Fruit fly (Drosophila melanogaster): ENCODE results near the gene Gbeta13F.

Gbeta13F gene

dm6 chrX:15841346-15841745, 18.6 kb upstream of the Gbeta13F start (continued):
- TF ChIP-seq row (GFP tag; IDR thresholded peaks at IDR 0.05): no peak
- peak; percentile 24; the same call in 1 of the 2 replicates for TF ChIP-seq CG42726 (GFP tag; IDR thresholded peaks at IDR 0.05; ENCODE audit: partially characterized antibody)
- no peak for TF ChIP-seq CG14441 (GFP tag; IDR thresholded peaks at IDR 0.05)
- no peak for TF ChIP-seq yki (optimal IDR thresholded peaks at IDR 0.05)
- no peak for TF ChIP-seq shn (GFP tag; optimal IDR thresholded peaks at IDR 0.05)
- no peak for TF ChIP-seq tio (GFP tag; optimal IDR thresholded peaks at IDR 0.05)
- TF ChIP-seq Dek (tag; optimal IDR thresholded peaks at IDR 0.05): no peak
- peak; percentile 26 for TF ChIP-seq Sry-δ (GFP tag; optimal IDR thresholded peaks at IDR 0.05)
- no peak for TF ChIP-seq CoRest (tag; optimal IDR thresholded peaks at IDR 0.05)
- TF ChIP-seq klu (GFP tag; IDR thresholded peaks at IDR 0.05): no peak
- TF ChIP-seq CG13287 (GFP tag; IDR thresholded peaks at IDR 0.05; ENCODE audit: partially characterized antibody): peak; percentile 81
- TF ChIP-seq CG2712 (tag; optimal IDR thresholded peaks at IDR 0.05): no peak
- TF ChIP-seq CG16813 (GFP tag; IDR thresholded peaks at IDR 0.05; ENCODE audit: partially characterized antibody): peak; percentile 95
- peak; percentile 98 for TF ChIP-seq tna (GFP tag; IDR thresholded peaks at IDR 0.05; ENCODE audit: partially characterized antibody)
- TF ChIP-seq CG6689 (GFP tag; IDR thresholded peaks at IDR 0.05): no peak
- TF ChIP-seq usp (GFP tag; optimal IDR thresholded peaks at IDR 0.05): no peak
- peak; percentile 88 for TF ChIP-seq hb (GFP tag; IDR thresholded peaks at IDR 0.05; ENCODE audit: partially characterized antibody)
- TF ChIP-seq CG2129 (GFP tag; IDR thresholded peaks at IDR 0.05; ENCODE audit: partially characterized antibody): no peak
- TF ChIP-seq hbn (GFP tag; IDR thresholded peaks at IDR 0.05; ENCODE audit: partially characterized antibody): peak; percentile 44; the same call in 1 of the 2 replicates
- no peak for TF ChIP-seq TFAM (GFP tag; optimal IDR thresholded peaks at IDR 0.05)
- TF ChIP-seq CG4707 (GFP tag; optimal IDR thresholded peaks at IDR 0.05): no peak
- TF ChIP-seq Vsx1 (GFP tag; optimal IDR thresholded peaks at IDR 0.05): no peak
- TF ChIP-seq B-H2 (GFP tag; optimal IDR thresholded peaks at IDR 0.05): no peak
- no peak for TF ChIP-seq ranshi (GFP tag; IDR thresholded peaks at IDR 0.05)
- no peak for TF ChIP-seq CG14710 (tag; optimal IDR thresholded peaks at IDR 0.05)
- no peak for TF ChIP-seq Gug (GFP tag; IDR thresholded peaks at IDR 0.05)
- TF ChIP-seq CG13296 (GFP tag; optimal IDR thresholded peaks at IDR 0.05): no peak
- TF ChIP-seq ind (GFP tag; optimal IDR thresholded peaks at IDR 0.05): no peak
- TF ChIP-seq Atf6 (GFP tag; IDR thresholded peaks at IDR 0.05): no peak
- TF ChIP-seq CG12299 (tag; optimal IDR thresholded peaks at IDR 0.05): no peak
- TF ChIP-seq CG2116 (GFP tag; optimal IDR thresholded peaks at IDR 0.05): no peak
- no peak for TF ChIP-seq Jarid2 (GFP tag; optimal IDR thresholded peaks at IDR 0.05)
- TF ChIP-seq gro (GFP tag; optimal IDR thresholded peaks at IDR 0.05): no peak
- TF ChIP-seq amos (GFP tag; IDR thresholded peaks at IDR 0.05; ENCODE audit: partially characterized antibody): peak; percentile 70
- no peak for TF ChIP-seq MESR4 (GFP tag; optimal IDR thresholded peaks at IDR 0.05)
- no peak for TF ChIP-seq CG32772 (GFP tag; IDR thresholded peaks at IDR 0.05)
- TF ChIP-seq chinmo (GFP tag; IDR thresholded peaks at IDR 0.05; ENCODE audit: partially characterized antibody): peak; percentile 81; the same call in 3 of the 4 replicates
- TF ChIP-seq fd102C (GFP tag; optimal IDR thresholded peaks at IDR 0.05): no peak
- TF ChIP-seq CG17829 (tag; optimal IDR thresholded peaks at IDR 0.05): no peak
- no peak for TF ChIP-seq HLH3B (GFP tag; IDR thresholded peaks at IDR 0.05)
- TF ChIP-seq CG6791 (GFP tag; IDR thresholded peaks at IDR 0.05; ENCODE audit: partially characterized antibody): peak; percentile 99
- TF ChIP-seq p53 (GFP tag; optimal IDR thresholded peaks at IDR 0.05): no peak
- no peak for TF ChIP-seq CG18619 (GFP tag; optimal IDR thresholded peaks at IDR 0.05)
- no peak for TF ChIP-seq CG15601 (tag; optimal IDR thresholded peaks at IDR 0.05)
- no peak for TF ChIP-seq CG6254 (GFP tag; optimal IDR thresholded peaks at IDR 0.05)
- TF ChIP-seq toy (GFP tag; IDR thresholded peaks at IDR 0.05): no peak
- TF ChIP-seq Nf-YB (GFP tag; optimal IDR thresholded peaks at IDR 0.05): no peak
- TF ChIP-seq Blimp-1 (GFP tag; optimal IDR thresholded peaks at IDR 0.05): no peak
- no peak for TF ChIP-seq CG31365 (tag; optimal IDR thresholded peaks at IDR 0.05)
- TF ChIP-seq fru (optimal IDR thresholded peaks at IDR 0.05): no peak
- TF ChIP-seq CG14014 (GFP tag; IDR thresholded peaks at IDR 0.05): no peak

Data from whole organism, embryonic.